Fruit fly (Drosophila melanogaster) whole organism, adult: ENCODE data around the gene CheA29a.

Experiments
- CG11617 ChIP-seq: fragments of 200-800 bp; sonication (Bioruptor generic); optimal IDR thresholded peaks from 2 replicates; lab custom pipeline; 2017; ENCODE audit warnings: mild to moderate bottlenecking, missing biosample characterization, missing genetic modification reagents, missing genetic modification characterization
- CG33017 ChIP-seq: fragments of 200-800 bp; sonication (Bioruptor generic); optimal IDR thresholded peaks from 2 replicates; lab custom pipeline; 2018; ENCODE audit warnings: missing biosample characterization, mild to moderate bottlenecking, missing genetic modification characterization, moderate library complexity
- CG5204 ChIP-seq: fragments of 200-800 bp; sonication (Bioruptor generic); optimal IDR thresholded peaks from 2 replicates; lab custom pipeline; 2016; ENCODE audit warnings: missing biosample characterization, missing genetic modification characterization
- CG7045 ChIP-seq: fragments of 200-800 bp; sonication (Bioruptor generic); optimal IDR thresholded peaks from 2 replicates; lab custom pipeline; 2017; ENCODE audit warnings: missing biosample characterization, mild to moderate bottlenecking, missing genetic modification characterization
- Crg-1 ChIP-seq: fragments of 200-800 bp; sonication (Bioruptor generic); optimal IDR thresholded peaks from 2 replicates; lab custom pipeline; 2016; ENCODE audit warnings: missing biosample characterization, missing genetic modification characterization
- Mnt ChIP-seq: fragments of 200-800 bp; sonication (Bioruptor generic); optimal IDR thresholded peaks from 2 replicates; lab custom pipeline; 2016; ENCODE audit warnings: missing biosample characterization, mild to moderate bottlenecking, missing genetic modification characterization
- cic ChIP-seq: fragments of 200-800 bp; sonication (Bioruptor generic); optimal IDR thresholded peaks from 2 replicates; lab custom pipeline; 2017; ENCODE audit warnings: missing biosample characterization, mild to moderate bottlenecking, missing genetic modification characterization, moderate library complexity
- cnc ChIP-seq, 2 experiments: fragments of >200 bp; optimal IDR thresholded peaks; 2 replicates each; lab custom pipeline; 2017
- kay ChIP-seq: fragments of 200-800 bp; sonication (Bioruptor generic); peaks from one replicate; lab custom pipeline; 2016; ENCODE audit warnings: missing biosample characterization, missing genetic modification characterization, borderline replicate concordance
- ovo ChIP-seq: fragments of 200-800 bp; sonication (Bioruptor generic); optimal IDR thresholded peaks from 2 replicates; lab custom pipeline; 2016; ENCODE audit warnings: missing biosample characterization, missing genetic modification characterization
- tj ChIP-seq: fragments of 200-800 bp; sonication (Bioruptor generic); optimal IDR thresholded peaks from 3 replicates; lab custom pipeline; 2017; ENCODE audit warnings: missing biosample characterization, mild to moderate bottlenecking, missing genetic modification characterization, moderate library complexity
- toe ChIP-seq: fragments of 200-800 bp; sonication (Bioruptor generic); optimal IDR thresholded peaks from 2 replicates; lab custom pipeline; 2016; ENCODE audit warnings: missing biosample characterization, missing genetic modification characterization

DNA sequence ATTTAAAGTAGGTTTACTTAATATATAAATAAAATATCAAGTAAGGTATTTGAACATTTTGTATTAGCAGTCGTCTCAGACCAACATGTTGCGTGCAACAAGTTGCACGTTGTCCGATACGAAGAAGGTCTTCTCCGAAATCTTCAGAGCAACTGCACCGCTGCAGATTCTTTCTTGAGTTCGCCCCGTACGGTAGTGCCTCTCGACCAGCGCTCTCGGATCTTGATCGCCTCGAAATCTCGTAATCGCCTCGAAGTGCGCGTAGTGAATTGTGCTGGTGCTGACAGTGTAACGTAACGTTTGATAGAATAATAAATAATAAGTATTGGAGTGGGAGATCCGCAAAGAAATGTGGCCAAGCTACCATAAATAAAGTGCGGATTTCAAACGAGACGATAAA is 10.5 kb upstream of the CheA29a start, which contains the start of gene dachs:
- TF ChIP-seq Crg-1 (no peak), CG11617 (GFP tag; lab: Kevin White, UChicago) (no peak), ovo (GFP tag; lab: Kevin White, UChicago) (no peak), kay (GFP tag; lab: Kevin White, UChicago) (no peak), CG5204 (GFP tag; lab: Kevin White, UChicago) (no peak), tj (GFP tag; lab: Kevin White, UChicago) (no peak), Mnt (GFP tag; lab: Kevin White, UChicago) (no peak), CG33017 (tag; lab: Kevin White, UChicago) (no peak), toe (GFP tag; lab: Kevin White, UChicago) (no peak), cic (no peak), cnc (optimal IDR thresholded peaks at IDR 0.05; lab: Kevin White, UChicago) (no peak), CG7045 (GFP tag; lab: Kevin White, UChicago) (no peak)
